Fruit fly (Drosophila melanogaster): Measurements from ENCODE around the gene Axs.
A peak's percentile ranks its signal among the peaks of the same experiment; 100 is the strongest.

Gene Axs

DNA sequence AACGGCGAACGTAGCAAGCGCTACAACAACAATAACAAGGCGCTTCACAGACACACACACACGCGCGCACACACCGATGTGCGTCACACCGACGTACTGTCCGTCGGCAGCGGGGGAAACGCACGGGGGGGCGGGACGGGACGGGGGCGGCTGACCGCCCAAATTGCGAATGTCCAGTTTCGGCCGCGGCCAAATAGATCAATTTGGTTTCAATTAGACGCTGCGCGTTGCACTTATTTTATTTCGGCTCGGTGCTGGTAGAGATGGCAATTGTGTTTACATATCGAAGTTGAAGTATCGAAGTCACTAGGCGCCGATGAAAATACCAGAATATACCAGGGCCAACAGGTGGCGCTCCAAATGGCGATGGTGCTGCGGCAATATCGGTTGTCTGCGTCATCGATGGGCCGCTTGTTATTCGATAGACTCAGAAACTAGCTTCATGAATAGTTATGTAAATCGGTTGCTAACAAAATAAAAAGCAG is 46.5 kb downstream of the Axs start, which contains the start of gene Rok (continued):
- peak; percentile 79; the same call in 2 of the 3 replicates for TF ChIP-seq HLH4C (GFP tag; IDR thresholded peaks at IDR 0.05; ENCODE audit: partially characterized antibody)
- no peak for TF ChIP-seq C15 (GFP tag; IDR thresholded peaks at IDR 0.05)
- TF ChIP-seq Antp (GFP tag; optimal IDR thresholded peaks at IDR 0.05): peak; percentile 9
- no peak for TF ChIP-seq emc (GFP tag; optimal IDR thresholded peaks at IDR 0.05)
- peak; percentile 69 for TF ChIP-seq CG9797 (GFP tag; optimal IDR thresholded peaks at IDR 0.05)
- no peak for TF ChIP-seq danr (GFP tag; IDR thresholded peaks at IDR 0.05)
- peak; percentile 17; the same call in 1 of the 2 replicates for TF ChIP-seq stc (GFP tag; IDR thresholded peaks at IDR 0.05)
- no peak for TF ChIP-seq CG4820 (GFP tag; optimal IDR thresholded peaks at IDR 0.05)
- no peak for TF ChIP-seq mirr (GFP tag; optimal IDR thresholded peaks at IDR 0.05)
- no peak for TF ChIP-seq Ada2b (GFP tag; IDR thresholded peaks at IDR 0.05)
- peak; percentile 18; the same call in 1 of the 3 replicates for TF ChIP-seq Aef1 (GFP tag; IDR thresholded peaks at IDR 0.05)
- TF ChIP-seq CG2712 (tag; optimal IDR thresholded peaks at IDR 0.05): no peak
- TF ChIP-seq Hr51 (GFP tag; optimal IDR thresholded peaks at IDR 0.05): no peak
- peak; percentile 3 for TF ChIP-seq HmgZ (tag; optimal IDR thresholded peaks at IDR 0.05)
- peak; percentile 89 for TF ChIP-seq amos (GFP tag; IDR thresholded peaks at IDR 0.05; ENCODE audit: partially characterized antibody)
- no peak for TF ChIP-seq Jarid2 (GFP tag; optimal IDR thresholded peaks at IDR 0.05)
- TF ChIP-seq Tbp (GFP tag; optimal IDR thresholded peaks at IDR 0.05): no peak
- TF ChIP-seq Optix (GFP tag; IDR thresholded peaks at IDR 0.05): no peak
- peak; percentile 96 for TF ChIP-seq CG4360 (GFP tag; IDR thresholded peaks at IDR 0.05)
- TF ChIP-seq Myb (GFP tag; optimal IDR thresholded peaks at IDR 0.05): peak; percentile 16
- TF ChIP-seq tup (GFP tag; optimal IDR thresholded peaks at IDR 0.05): no peak
- TF ChIP-seq gfzf (GFP tag; optimal IDR thresholded peaks at IDR 0.05): peak; percentile 40
- no peak for TF ChIP-seq run (tag; optimal IDR thresholded peaks at IDR 0.05)
- peak; percentile 62; the same call in 1 of the 2 replicates for TF ChIP-seq MBD-R2 (GFP tag; IDR thresholded peaks at IDR 0.05)
- TF ChIP-seq CG9437 (GFP tag; optimal IDR thresholded peaks at IDR 0.05): no peak
- TF ChIP-seq h (optimal IDR thresholded peaks at IDR 0.05): no peak
- peak; percentile 60; the same call in 1 of the 3 replicates for TF ChIP-seq Doc3 (GFP tag; IDR thresholded peaks at IDR 0.05; ENCODE audit: partially characterized antibody)
- TF ChIP-seq CG12391 (tag; optimal IDR thresholded peaks at IDR 0.05): no peak
- TF ChIP-seq CG8290 (GFP tag; optimal IDR thresholded peaks at IDR 0.05): no peak
- peak in 1 of 2 experiments; percentile 38 for TF ChIP-seq CG8290 (tag; optimal IDR thresholded peaks at IDR 0.05)
- TF ChIP-seq row (GFP tag; IDR thresholded peaks at IDR 0.05): peak; percentile 37; the same call in 2 of the 3 replicates
- TF ChIP-seq rib (GFP tag; IDR thresholded peaks at IDR 0.05): no peak
- TF ChIP-seq CG5180 (GFP tag; optimal IDR thresholded peaks at IDR 0.05): no peak
- TF ChIP-seq prd (optimal IDR thresholded peaks at IDR 0.05): no peak
- peak; percentile 3; the same call in 1 of the 3 replicates for TF ChIP-seq prd (GFP tag; IDR thresholded peaks at IDR 0.05)
- TF ChIP-seq ara (GFP tag; IDR thresholded peaks at IDR 0.05): no peak
- TF ChIP-seq CG31224 (GFP tag; IDR thresholded peaks at IDR 0.05): no peak
- no peak for TF ChIP-seq trh (GFP tag; optimal IDR thresholded peaks at IDR 0.05)
- peak; percentile 79 for TF ChIP-seq CG14860 (GFP tag; IDR thresholded peaks at IDR 0.05; ENCODE audit: partially characterized antibody)
- no peak for TF ChIP-seq CG7372 (GFP tag; IDR thresholded peaks at IDR 0.05)
- no peak for TF ChIP-seq chn (GFP tag; optimal IDR thresholded peaks at IDR 0.05)
- TF ChIP-seq nom (GFP tag; optimal IDR thresholded peaks at IDR 0.05): peak; percentile 11
- no peak for TF ChIP-seq CG9876 (GFP tag; optimal IDR thresholded peaks at IDR 0.05)
- TF ChIP-seq ewg (GFP tag; optimal IDR thresholded peaks at IDR 0.05): peak; percentile 15
- no peak for TF ChIP-seq zen (tag; optimal IDR thresholded peaks at IDR 0.05)
- no peak for TF ChIP-seq lola (GFP tag; optimal IDR thresholded peaks at IDR 0.05)
- no peak for TF ChIP-seq br (optimal IDR thresholded peaks at IDR 0.05)
- TF ChIP-seq CG3281 (GFP tag; optimal IDR thresholded peaks at IDR 0.05): no peak
- peak; percentile 44; the same call in 1 of the 2 replicates for TF ChIP-seq slbo (GFP tag; IDR thresholded peaks at IDR 0.05)
- TF ChIP-seq dmrt99B (tag; optimal IDR thresholded peaks at IDR 0.05): no peak
- no peak for TF ChIP-seq CG4854 (GFP tag; optimal IDR thresholded peaks at IDR 0.05)
- no peak for TF ChIP-seq HmgD (GFP tag; optimal IDR thresholded peaks at IDR 0.05)

All from whole organism, embryonic.